Worm (Caenorhabditis elegans) whole organism, L4 larva: ENCODE data around the gene txt-1.

Experiments
- D1046.2 ChIP-seq: fragments of 200-800 bp; sonication (Bioruptor generic); IDR thresholded peaks from 2 replicates; pipeline ENCODE4 v1.3.6; 2022; ENCODE audit warnings: missing genetic modification characterization, missing compliant biosample characterization
- ZK546.5 ChIP-seq, 2 experiments: sonication (generic microtip); optimal IDR thresholded peaks; 2 replicates each; lab custom pipeline; 2017; ENCODE audit warnings: missing biosample characterization in 2 of 2, missing genetic modification characterization in 2 of 2
- ama-1 ChIP-seq: fragments of 150-350 bp; optimal IDR thresholded peaks from 2 replicates; lab custom pipeline; 2014; ENCODE audit warnings: inconsistent platforms, mixed read lengths
- dpl-1 ChIP-seq: fragments of 150-350 bp; optimal IDR thresholded peaks from 2 replicates; lab custom pipeline; 2014; ENCODE audit warnings: missing biosample characterization, missing genetic modification reagents, missing genetic modification characterization
- egl-27 ChIP-seq: sonication (generic microtip); optimal IDR thresholded peaks from 3 replicates; lab custom pipeline; 2017; ENCODE audit warnings: missing biosample characterization, missing genetic modification reagents, missing genetic modification characterization
- fkh-10 ChIP-seq: fragments of 150-350 bp; optimal IDR thresholded peaks from 2 replicates; lab custom pipeline; 2014; ENCODE audit warnings: missing biosample characterization, missing genetic modification reagents, missing genetic modification characterization
- fos-1 ChIP-seq: fragments of 150-350 bp; optimal IDR thresholded peaks from 2 replicates; lab custom pipeline; 2014; ENCODE audit warnings: missing biosample characterization, missing genetic modification characterization
- lin-13 ChIP-seq: fragments of 150-350 bp; optimal IDR thresholded peaks from 2 replicates; lab custom pipeline; 2014; ENCODE audit warnings: missing biosample characterization, missing genetic modification reagents, missing genetic modification characterization
- mdt-29 ChIP-seq: fragments of 200-800 bp; sonication (Bioruptor generic); IDR thresholded peaks from 2 replicates; pipeline ENCODE4 v1.3.6; 2022; ENCODE audit warnings: missing genetic modification reagents, missing genetic modification characterization, missing compliant biosample characterization
- mep-1 ChIP-seq: fragments of 150-350 bp; sonication (generic microtip); optimal IDR thresholded peaks from 3 replicates; lab custom pipeline; 2014; ENCODE audit warnings: missing biosample characterization, missing genetic modification characterization
- nhr-42 ChIP-seq: fragments of 200-800 bp; sonication (Bioruptor generic); IDR thresholded peaks from 2 replicates; pipeline ENCODE4 v1.3.6; 2022; ENCODE audit warnings: missing genetic modification characterization, missing compliant biosample characterization
- nhr-48 ChIP-seq: sonication (generic microtip); optimal IDR thresholded peaks from 2 replicates; lab custom pipeline; 2016; ENCODE audit warnings: mild to moderate bottlenecking, missing genetic modification characterization, missing compliant biosample characterization
- unc-39 ChIP-seq: sonication (generic microtip); optimal IDR thresholded peaks from 2 replicates; lab custom pipeline; 2017; ENCODE audit warnings: missing biosample characterization, missing genetic modification characterization

DNA sequence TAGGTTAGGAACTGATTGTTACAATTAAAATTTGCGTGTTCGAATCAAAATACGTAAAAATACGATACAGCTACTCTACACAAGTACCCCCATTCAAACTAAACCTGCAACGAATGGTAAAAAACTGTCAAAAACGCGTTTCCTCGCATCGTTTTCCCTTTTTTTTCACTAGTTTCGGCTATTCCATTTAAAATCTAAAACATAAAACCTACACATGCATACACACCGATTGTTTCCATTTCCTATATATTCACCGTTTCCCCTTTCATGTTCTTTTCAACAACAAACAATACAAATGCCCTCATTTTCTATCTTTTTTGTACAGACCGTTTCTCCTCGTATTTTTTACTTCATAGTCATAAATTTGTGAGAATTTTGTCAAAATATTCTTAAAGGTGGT lies 37.2 kb upstream of the txt-1 start:
- no peak for TF ChIP-seq nhr-48 (tag; lab: Kevin White, UChicago)
- no peak for TF ChIP-seq ama-1 (lab: Kevin White, UChicago)
- no peak for TF ChIP-seq ZK546.5 (tag; optimal IDR thresholded peaks at IDR 0.05; lab: Kevin White, UChicago)
- TF ChIP-seq dpl-1 (GFP tag; lab: Kevin White, UChicago), result no peak
- TF ChIP-seq D1046.2 (GFP tag; lab: Robert Waterston, UW), result no peak
- TF ChIP-seq fkh-10, result no peak
- no peak for TF ChIP-seq unc-39 (tag; lab: Kevin White, UChicago)
- TF ChIP-seq mdt-29 (GFP tag; lab: Robert Waterston, UW), result no peak
- TF ChIP-seq mep-1 (tag; lab: Kevin White, UChicago), result no peak
- no peak for TF ChIP-seq nhr-42 (GFP tag; lab: Robert Waterston, UW)
- no peak for TF ChIP-seq egl-27 (tag; lab: Kevin White, UChicago)
- TF ChIP-seq lin-13 (GFP tag; lab: Kevin White, UChicago), result no peak
- TF ChIP-seq fos-1 (tag; lab: Kevin White, UChicago), result no peak
